Worm (Caenorhabditis elegans): ENCODE results near the gene T04B2.7.

DNA sequence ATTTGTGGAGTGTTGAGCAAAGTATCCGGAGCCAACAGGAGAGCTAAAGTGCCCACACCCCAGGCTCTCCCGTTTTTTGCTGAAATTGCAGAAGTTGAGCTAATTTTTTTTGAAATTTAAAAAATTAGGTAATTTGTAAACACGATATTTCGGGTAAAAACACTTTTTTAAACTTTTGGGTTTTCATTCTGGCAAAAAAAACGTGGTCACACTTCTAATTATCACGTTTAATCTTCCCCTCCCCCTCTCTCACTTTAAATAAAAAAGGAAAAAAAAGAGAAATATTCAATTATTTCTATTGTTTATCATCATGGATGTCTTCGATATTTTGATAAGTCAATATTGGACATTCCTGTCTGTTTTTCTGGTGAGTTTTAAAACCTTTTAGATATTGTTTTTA lies 23.0 kb downstream of the T04B2.7 start, which contains the start of gene F44D12.6:
- TF ChIP-seq F33H1.4 (GFP tag; IDR thresholded peaks at IDR 0.05) (no peak), ceh-40 (GFP tag; IDR thresholded peaks at IDR 0.05) (no peak), F10E7.11 (tag; optimal IDR thresholded peaks at IDR 0.05) (no peak), sea-2 (GFP tag; IDR thresholded peaks at IDR 0.05) (no peak), lin-35 (GFP tag; optimal IDR thresholded peaks at IDR 0.05) (no peak)
